Fruit fly (Drosophila melanogaster): ENCODE data around the gene spel1.

dm6 chr2L:14397067-14397598 lies 35.3 kb downstream of the spel1 start:
- no peak for TF ChIP-seq CTCF (optimal IDR thresholded peaks at IDR 0.05)
- TF ChIP-seq CG8478 (optimal IDR thresholded peaks at IDR 0.05), result no peak
